Worm (Caenorhabditis elegans): Measurements from ENCODE around the gene ugt-8.

Gene ugt-8

ce11 chrV:4889976-4890479 is 13.7 kb upstream of the ugt-8 start, which contains the start of gene T19H12.2 (continued):
- TF ChIP-seq bed-2 (GFP tag; IDR thresholded peaks at IDR 0.05) (0 out of 2 replicates have a peak, but pooled peaks have one; percentile 11), lin-35 (GFP tag; optimal IDR thresholded peaks at IDR 0.05) (peak in 2 of 3 experiments; percentile 58 to 93), pbrm-1 (GFP tag; IDR thresholded peaks at IDR 0.05) (peak; percentile 80), hsf-1 (GFP tag; IDR thresholded peaks at IDR 0.05) (peak; percentile 89), madf-3 (GFP tag; IDR thresholded peaks at IDR 0.05) (peak; percentile 92), F10E7.11 (tag; optimal IDR thresholded peaks at IDR 0.05) (no peak), ztf-26 (tag; optimal IDR thresholded peaks at IDR 0.05) (no peak), nfyb-1 (GFP tag; IDR thresholded peaks at IDR 0.05) (peak; percentile 59; the same call in 1 of the 2 replicates), lsl-1 (GFP tag; optimal IDR thresholded peaks at IDR 0.05) (peak; percentile 99), akir-1 (GFP tag; optimal IDR thresholded peaks at IDR 0.05) (no peak), Y79H2A.3 (GFP tag; conservative IDR thresholded peaks at IDR 0.05) (peak; percentile 86; the same call in 1 of the 2 replicates), rcor-1 (GFP tag; IDR thresholded peaks at IDR 0.05) (peak; percentile 93), egrh-3 (GFP tag; IDR thresholded peaks at IDR 0.05) (no peak), ceh-91 (GFP tag; IDR thresholded peaks at IDR 0.05) (peak; percentile 99), madf-6 (GFP tag; IDR thresholded peaks at IDR 0.05) (peak; percentile 100), ccch-3 (GFP tag; optimal IDR thresholded peaks at IDR 0.05) (no peak), mes-4 (tag; optimal IDR thresholded peaks at IDR 0.05) (no peak), F57A8.1 (GFP tag; optimal IDR thresholded peaks at IDR 0.05) (no peak), lin-54 (GFP tag; optimal IDR thresholded peaks at IDR 0.05) (peak; percentile 88), D2030.7 (GFP tag; IDR thresholded peaks at IDR 0.05) (peak; percentile 98), tlf-1 (GFP tag; optimal IDR thresholded peaks at IDR 0.05) (peak; percentile 92), snpc-4 (GFP tag; optimal IDR thresholded peaks at IDR 0.05) (peak; percentile 58), snpc-4 (tag; optimal IDR thresholded peaks at IDR 0.05) (peak in 3 of 4 experiments; percentile 32 to 70 (median 62)), hrde-1 (tag; optimal IDR thresholded peaks at IDR 0.05; ENCODE audit: borderline replicate concordance) (peak; percentile 41), somi-1 (GFP tag; optimal IDR thresholded peaks at IDR 0.05) (no peak), B0019.2 (GFP tag; conservative IDR thresholded peaks at IDR 0.05) (peak; percentile 93), let-607 (tag; optimal IDR thresholded peaks at IDR 0.05) (no peak), ztf-28 (GFP tag; IDR thresholded peaks at IDR 0.05) (peak; percentile 94), rpc-1 (optimal IDR thresholded peaks at IDR 0.05) (no peak), rpc-1 (tag; optimal IDR thresholded peaks at IDR 0.05) (peak; percentile 1), Y67H2A.10 (GFP tag; conservative IDR thresholded peaks at IDR 0.05) (peak; percentile 50; the same call in 1 of the 2 replicates), F23B12.7 (tag; optimal IDR thresholded peaks at IDR 0.05; ENCODE audit: insufficient read depth) (no peak), Y53G8AR.9 (GFP tag; conservative IDR thresholded peaks at IDR 0.05) (peak; percentile 78), ceh-27 (GFP tag; optimal IDR thresholded peaks at IDR 0.05) (no peak), snpc-1.1 (tag; optimal IDR thresholded peaks at IDR 0.05; ENCODE audit: insufficient read depth) (peak; percentile 74), unc-130 (GFP tag; optimal IDR thresholded peaks at IDR 0.05) (peak; percentile 83), dpl-1 (GFP tag; optimal IDR thresholded peaks at IDR 0.05) (peak; percentile 94), attf-6 (GFP tag; IDR thresholded peaks at IDR 0.05) (peak; percentile 41; the same call in 1 of the 2 replicates), attf-3 (GFP tag; conservative IDR thresholded peaks at IDR 0.05) (peak; percentile 67), aptf-2 (GFP tag; conservative IDR thresholded peaks at IDR 0.05) (peak; percentile 66), madf-8 (GFP tag; conservative IDR thresholded peaks at IDR 0.05) (peak; percentile 100), nhr-27 (tag; optimal IDR thresholded peaks at IDR 0.05) (no peak), lir-1 (GFP tag; conservative IDR thresholded peaks at IDR 0.05) (peak; percentile 71; the same call in 1 of the 2 replicates), attf-5 (GFP tag; optimal IDR thresholded peaks at IDR 0.05) (no peak), ztf-25 (GFP tag; IDR thresholded peaks at IDR 0.05) (0 out of 2 replicates have a peak, but pooled peaks have one; percentile 69), hmg-1.2 (GFP tag; IDR thresholded peaks at IDR 0.05) (peak; percentile 74), hlh-12 (tag; optimal IDR thresholded peaks at IDR 0.05) (no peak)

All from whole organism, young adult.